Fruit fly (Drosophila melanogaster): Measurements from ENCODE around the gene CG5114.

Gene CG5114

DNA sequence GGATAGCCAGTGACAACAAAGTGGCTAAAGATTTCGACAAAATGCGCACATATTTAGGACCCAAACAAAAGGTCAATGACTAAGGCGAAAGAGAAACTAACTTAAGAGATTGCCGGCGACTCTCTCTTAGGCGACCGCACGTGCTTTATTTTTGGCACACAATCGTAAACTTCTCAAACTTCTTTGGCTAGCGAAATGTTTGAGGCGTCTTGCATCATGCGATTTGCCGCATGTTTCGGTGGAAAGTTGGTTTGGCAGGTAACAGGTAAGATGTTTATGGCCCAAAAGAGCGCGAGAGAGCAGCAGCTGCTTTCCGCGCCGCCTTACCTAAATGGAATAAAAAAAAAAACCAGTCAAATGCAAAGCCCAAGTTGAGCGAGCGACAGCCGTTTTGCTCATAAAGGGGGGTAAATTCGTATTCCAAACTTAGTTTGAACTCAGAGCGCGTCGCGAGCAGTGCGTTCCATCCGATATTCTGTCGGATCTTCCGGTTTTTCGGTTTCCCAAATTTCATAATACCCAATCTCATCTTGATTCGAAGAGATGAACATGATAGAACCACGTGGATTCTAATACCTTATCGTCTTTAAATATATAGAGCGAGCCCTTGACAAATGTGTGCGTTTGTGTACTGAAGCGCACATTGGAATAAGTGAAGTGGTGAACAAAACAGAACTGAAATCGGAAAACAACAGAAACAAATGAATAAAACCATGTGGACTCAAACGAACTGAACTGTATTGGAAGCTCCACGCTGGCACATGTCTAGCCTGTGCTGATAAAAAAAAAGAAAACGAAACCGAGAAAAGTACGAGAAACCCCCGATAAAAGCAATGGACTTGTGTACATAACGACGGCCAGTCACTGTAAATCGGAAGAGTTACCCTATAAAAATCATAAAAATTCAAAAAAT, 4.6 kb downstream of the CG5114 start (continued):
- TF ChIP-seq lbe (GFP tag; optimal IDR thresholded peaks at IDR 0.05) = peak; percentile 25
- TF ChIP-seq Bgb (GFP tag; IDR thresholded peaks at IDR 0.05; ENCODE audit: partially characterized antibody) = 0 out of 2 replicates have a peak, but pooled peaks have one; percentile 23
- peak in 1 of 2 experiments; percentile 83 for TF ChIP-seq Hr78 (GFP tag; optimal IDR thresholded peaks at IDR 0.05)
- TF ChIP-seq sqz (GFP tag; optimal IDR thresholded peaks at IDR 0.05) = peak; percentile 34
- no peak for TF ChIP-seq dmrt99B (tag; optimal IDR thresholded peaks at IDR 0.05)
- TF ChIP-seq CG5180 (GFP tag; optimal IDR thresholded peaks at IDR 0.05) = peak; percentile 26
- TF ChIP-seq BtbVII (GFP tag; optimal IDR thresholded peaks at IDR 0.05) = peak; percentile 23
- TF ChIP-seq CG3163 (GFP tag; optimal IDR thresholded peaks at IDR 0.05) = peak; percentile 58
- TF ChIP-seq cad (GFP tag; optimal IDR thresholded peaks at IDR 0.05) = peak; percentile 65
- peak; percentile 52 for TF ChIP-seq CG34376 (GFP tag; optimal IDR thresholded peaks at IDR 0.05)
- TF ChIP-seq eve (GFP tag; optimal IDR thresholded peaks at IDR 0.05) = peak in 1 of 2 experiments; percentile 67
- TF ChIP-seq CG7839 (tag; optimal IDR thresholded peaks at IDR 0.05) = no peak
- peak; percentile 31 for TF ChIP-seq Med (GFP tag)
- 0 out of 2 replicates have a peak, but pooled peaks have one; percentile 34 for TF ChIP-seq unc-4 (GFP tag; IDR thresholded peaks at IDR 0.05; ENCODE audit: partially characterized antibody)
- TF ChIP-seq CG12219 (GFP tag; optimal IDR thresholded peaks at IDR 0.05) = no peak
- TF ChIP-seq CG10543 (GFP tag; optimal IDR thresholded peaks at IDR 0.05) = peak; percentile 35
- no peak for TF ChIP-seq Optix (GFP tag; IDR thresholded peaks at IDR 0.05)
- 0 out of 2 replicates have a peak, but pooled peaks have one; percentile 18 for TF ChIP-seq sna (GFP tag; IDR thresholded peaks at IDR 0.05; ENCODE audit: partially characterized antibody)
- 0 out of 3 replicates have a peak, but pooled peaks have one; percentile 16 for TF ChIP-seq row (GFP tag; IDR thresholded peaks at IDR 0.05)
- TF ChIP-seq dm (GFP tag; optimal IDR thresholded peaks at IDR 0.05) = peak; percentile 62
- peak; percentile 28; the same call in 1 of the 2 replicates for TF ChIP-seq CG13287 (GFP tag; IDR thresholded peaks at IDR 0.05; ENCODE audit: partially characterized antibody)
- TF ChIP-seq zen (tag; optimal IDR thresholded peaks at IDR 0.05) = no peak
- TF ChIP-seq CG6791 (GFP tag; IDR thresholded peaks at IDR 0.05; ENCODE audit: partially characterized antibody) = 0 out of 3 replicates have a peak, but pooled peaks have one; percentile 41
- no peak for TF ChIP-seq CG17829 (tag; optimal IDR thresholded peaks at IDR 0.05)
- TF ChIP-seq cwo (GFP tag; optimal IDR thresholded peaks at IDR 0.05) = peak; percentile 86
- TF ChIP-seq stc (GFP tag; IDR thresholded peaks at IDR 0.05) = no peak
- TF ChIP-seq sens (GFP tag) = peak; percentile 80
- peak; percentile 43 for TF ChIP-seq CG13894 (tag; optimal IDR thresholded peaks at IDR 0.05)
- peak; percentile 11 for TF ChIP-seq sug (tag; optimal IDR thresholded peaks at IDR 0.05)
- TF ChIP-seq Trl (optimal IDR thresholded peaks at IDR 0.05) = peak; percentile 73 to 84
- no peak for TF ChIP-seq Trl (GFP tag; optimal IDR thresholded peaks at IDR 0.05)
- TF ChIP-seq rib (GFP tag; IDR thresholded peaks at IDR 0.05) = no peak

DNA sequence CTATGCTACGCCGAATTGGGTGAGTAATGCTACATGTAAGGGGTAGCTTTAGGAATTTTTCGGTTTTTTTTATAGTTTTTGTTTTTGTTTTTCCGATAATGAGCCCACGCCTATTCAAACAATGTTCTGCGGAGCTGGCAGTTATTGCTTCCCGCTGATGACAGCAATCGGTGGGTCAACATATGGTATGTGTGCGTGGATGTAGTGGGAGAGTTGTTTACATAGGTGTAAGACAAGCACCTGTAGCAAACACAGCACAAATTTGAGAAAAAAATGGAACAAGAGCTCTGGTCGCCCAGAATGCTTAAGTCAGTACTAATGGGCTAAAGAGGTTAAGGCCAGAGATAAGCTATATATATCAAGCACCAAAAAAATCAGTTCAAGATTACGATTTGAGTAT, 5.6 kb downstream of the CG5114 start:
- TF ChIP-seq trem (tag; optimal IDR thresholded peaks at IDR 0.05) (no peak), lab (GFP tag; optimal IDR thresholded peaks at IDR 0.05) (peak; percentile 55), CG11456 (GFP tag; IDR thresholded peaks at IDR 0.05) (no peak), slp2 (GFP tag; optimal IDR thresholded peaks at IDR 0.05) (no peak), crc (GFP tag; optimal IDR thresholded peaks at IDR 0.05) (no peak), sim (GFP tag; IDR thresholded peaks at IDR 0.05) (no peak), cwo (GFP tag; optimal IDR thresholded peaks at IDR 0.05) (no peak), fd64A (GFP tag; optimal IDR thresholded peaks at IDR 0.05) (peak; percentile 1), BtbVII (GFP tag; optimal IDR thresholded peaks at IDR 0.05) (peak; percentile 3), lilli (GFP tag; optimal IDR thresholded peaks at IDR 0.05) (no peak), CG9727 (GFP tag; optimal IDR thresholded peaks at IDR 0.05) (peak; percentile 1), bigmax (GFP tag; optimal IDR thresholded peaks at IDR 0.05) (no peak), zen2 (GFP tag; IDR thresholded peaks at IDR 0.05; ENCODE audit: partially characterized antibody) (no peak), lmd (GFP tag; IDR thresholded peaks at IDR 0.05) (no peak), CG6254 (GFP tag; optimal IDR thresholded peaks at IDR 0.05) (peak; percentile 24), Fer3 (tag; optimal IDR thresholded peaks at IDR 0.05) (no peak), CG32772 (GFP tag; IDR thresholded peaks at IDR 0.05) (peak; percentile 45; the same call in 1 of the 2 replicates), CG7357 (GFP tag; IDR thresholded peaks at IDR 0.05) (no peak), CG10321 (GFP tag; IDR thresholded peaks at IDR 0.05) (no peak)

All from whole organism, embryonic.